Worm (Caenorhabditis elegans) whole organism, young adult: ENCODE results near the gene F42A6.2.
"Not testable (repeated sequence)": the region's sequence is repeated elsewhere in the genome, so short reads cannot be mapped to it uniquely, and the experiment has no call there.

ENCODE experiments used
- B0019.2 ChIP-seq: fragments of 200-800 bp; sonication (Bioruptor generic); conservative IDR thresholded peaks from 2 replicates; pipeline ENCODE4 v1.3.6; 2022; ENCODE audit warnings: missing genetic modification reagents, missing genetic modification characterization, missing compliant biosample characterization
- Y79H2A.3 ChIP-seq: fragments of 200-800 bp; sonication (Bioruptor generic); conservative IDR thresholded peaks from 2 replicates; pipeline ENCODE4 v1.3.6; 2022; ENCODE audit warnings: missing genetic modification reagents, missing genetic modification characterization, missing compliant biosample characterization
- ama-1 ChIP-seq, 3 experiments: fragments of 150-350 bp in 1 of 3; sonication (generic microtip) in 2 of 3; optimal IDR thresholded peaks; 2 replicates each; lab custom pipeline; 2014 to 2018; ENCODE audit warnings: missing biosample characterization in 2 of 3, missing genetic modification characterization in 2 of 3, missing genetic modification reagents in 2 of 3
- attf-5 ChIP-seq: fragments of 200-800 bp; sonication (Bioruptor generic); optimal IDR thresholded peaks from 2 replicates; lab custom pipeline; 2018; ENCODE audit warnings: mild to moderate bottlenecking, missing genetic modification characterization, missing compliant biosample characterization
- bed-2 ChIP-seq: fragments of 200-800 bp; sonication (Bioruptor generic); IDR thresholded peaks from 2 replicates; pipeline ENCODE4 v1.3.6; 2022; ENCODE audit warnings: missing genetic modification reagents, missing genetic modification characterization, missing compliant biosample characterization
- ceh-100 ChIP-seq: fragments of 200-800 bp; sonication (Bioruptor generic); IDR thresholded peaks from 2 replicates; pipeline ENCODE4 v1.3.6; 2022; ENCODE audit warnings: missing genetic modification reagents, missing genetic modification characterization, missing compliant biosample characterization
- egrh-3 ChIP-seq: fragments of 200-800 bp; sonication (Bioruptor generic); IDR thresholded peaks from 2 replicates; pipeline ENCODE4 v1.3.6; 2022; ENCODE audit warnings: missing genetic modification reagents, missing genetic modification characterization, missing compliant biosample characterization
- pha-4 ChIP-seq: fragments of 150-350 bp; sonication (generic microtip); optimal IDR thresholded peaks from 2 replicates; lab custom pipeline; 2014; ENCODE audit warnings: missing biosample characterization, missing genetic modification reagents, missing genetic modification characterization
- snpc-4 ChIP-seq, 5 experiments: fragments of 150-350 bp in 1 of 5; sonication (generic microtip) in 4 of 5; optimal IDR thresholded peaks; 2 replicates each; lab custom pipeline; 2014 to 2018; ENCODE audit warnings: missing genetic modification characterization in 5 of 5, missing biosample characterization in 3 of 5, antibody characterized with exemption in 2 of 5, mild to moderate bottlenecking in 2 of 5, missing compliant biosample characterization in 2 of 5, missing genotype in 2 of 5, moderate library complexity in 2 of 5, missing genetic modification reagents in 1 of 5
- tbx-9 ChIP-seq: sonication (generic microtip); optimal IDR thresholded peaks from 2 replicates; lab custom pipeline; 2016; ENCODE audit warnings: borderline replicate concordance, missing genetic modification characterization, inconsistent platforms, missing compliant biosample characterization
- tlf-1 ChIP-seq: fragments of 200-800 bp; sonication (Bioruptor generic); optimal IDR thresholded peaks from 2 replicates; lab custom pipeline; 2018; ENCODE audit warnings: mild to moderate bottlenecking, missing genetic modification characterization, missing compliant biosample characterization
- unc-130 ChIP-seq: sonication (generic microtip); optimal IDR thresholded peaks from 2 replicates; lab custom pipeline; 2016; ENCODE audit warnings: missing genetic modification reagents, missing genetic modification characterization, missing compliant biosample characterization

ce11 chrIV:3331758-3332157 lies 9.5 kb upstream of the F42A6.2 start, which contains the start of gene F42A6.5:
- TF ChIP-seq bed-2; unc-130 (GFP tag; lab: Kevin White, UChicago); B0019.2 (GFP tag; lab: Robert Waterston, UW); tbx-9; ceh-100; pha-4; ama-1 (optimal IDR thresholded peaks at IDR 0.05; lab: Kevin White, UChicago); ama-1 (GFP tag; optimal IDR thresholded peaks at IDR 0.05; lab: Kevin White, UChicago); Y79H2A.3 (GFP tag; lab: Robert Waterston, UW); attf-5; tlf-1 (GFP tag; lab: Kevin White, UChicago); egrh-3 (GFP tag; lab: Robert Waterston, UW); snpc-4 (GFP tag; optimal IDR thresholded peaks at IDR 0.05; lab: Kevin White, UChicago); snpc-4 (tag; optimal IDR thresholded peaks at IDR 0.05; lab: Kevin White, UChicago): not testable (repeated sequence)
